Worm (Caenorhabditis elegans) whole organism, late embryonic: ENCODE results near the gene mab-5.

Source experiments
- C38D4.7 ChIP-seq: fragments of 200-800 bp; sonication (Bioruptor generic); optimal IDR thresholded peaks from 2 replicates; lab custom pipeline; 2018; ENCODE audit warnings: mild to moderate bottlenecking, missing genetic modification characterization, moderate library complexity, missing compliant biosample characterization
- F13H6.1 ChIP-seq: sonication (generic microtip); optimal IDR thresholded peaks from 2 replicates; lab custom pipeline; 2016; ENCODE audit warnings: missing genetic modification characterization, missing compliant biosample characterization
- T23F11.4 ChIP-seq: fragments of 200-800 bp; sonication (Bioruptor generic); optimal IDR thresholded peaks from 2 replicates; lab custom pipeline; 2018; ENCODE audit warnings: mild to moderate bottlenecking, missing genetic modification characterization, missing compliant biosample characterization
- ahr-1 ChIP-seq: sonication (generic microtip); optimal IDR thresholded peaks from 2 replicates; lab custom pipeline; 2016; ENCODE audit warnings: missing genetic modification characterization, missing compliant biosample characterization
- ama-1 ChIP-seq: fragments of 150-350 bp; optimal IDR thresholded peaks from 2 replicates; lab custom pipeline; 2014
- ceh-14 ChIP-seq: sonication (generic microtip); optimal IDR thresholded peaks from 2 replicates; lab custom pipeline; 2016; ENCODE audit warnings: missing genotype, missing genetic modification characterization, missing compliant biosample characterization
- ceh-18 ChIP-seq: sonication (generic microtip); optimal IDR thresholded peaks from 2 replicates; lab custom pipeline; 2016; ENCODE audit warnings: missing genetic modification characterization, missing compliant biosample characterization
- ceh-19 ChIP-seq: fragments of 200-800 bp; sonication (Bioruptor generic); optimal IDR thresholded peaks from 2 replicates; lab custom pipeline; 2018; ENCODE audit warnings: mild to moderate bottlenecking, missing genetic modification characterization, missing compliant biosample characterization
- ceh-2 ChIP-seq: sonication (generic microtip); optimal IDR thresholded peaks from 2 replicates; lab custom pipeline; 2016; ENCODE audit warnings: missing genotype, missing genetic modification characterization, missing compliant biosample characterization
- ceh-24 ChIP-seq: sonication (generic microtip); optimal IDR thresholded peaks from 2 replicates; lab custom pipeline; 2016; ENCODE audit warnings: mild to moderate bottlenecking, missing genetic modification characterization, missing compliant biosample characterization
- ceh-34 ChIP-seq: sonication (generic microtip); optimal IDR thresholded peaks from 2 replicates; lab custom pipeline; 2016; ENCODE audit warnings: mild to moderate bottlenecking, missing genetic modification characterization, missing compliant biosample characterization
- ceh-45 ChIP-seq: fragments of 200-800 bp; sonication (Bioruptor generic); IDR thresholded peaks from 2 replicates; pipeline ENCODE4 v1.3.6; 2022; ENCODE audit warnings: missing genetic modification reagents, missing genetic modification characterization, missing compliant biosample characterization
- ceh-6 ChIP-seq: fragments of 200-800 bp; sonication (Bioruptor generic); optimal IDR thresholded peaks from 2 replicates; lab custom pipeline; 2018; ENCODE audit warnings: mild to moderate bottlenecking, missing genetic modification characterization, missing compliant biosample characterization
- ceh-9 ChIP-seq: sonication (generic microtip); optimal IDR thresholded peaks from 2 replicates; lab custom pipeline; 2016; ENCODE audit warnings: mild to moderate bottlenecking, missing genetic modification characterization, inconsistent platforms, missing compliant biosample characterization
- che-1 ChIP-seq: sonication (generic microtip); optimal IDR thresholded peaks from 2 replicates; lab custom pipeline; 2016; ENCODE audit warnings: mild to moderate bottlenecking, missing genetic modification characterization, missing compliant biosample characterization
- dmd-4 ChIP-seq: sonication (generic microtip); optimal IDR thresholded peaks from 2 replicates; lab custom pipeline; 2016; ENCODE audit warnings: borderline replicate concordance, missing genetic modification characterization, missing compliant biosample characterization
- dve-1 ChIP-seq: sonication (generic microtip); optimal IDR thresholded peaks from 2 replicates; lab custom pipeline; 2017; ENCODE audit warnings: antibody characterized with exemption, mild to moderate bottlenecking, missing genetic modification characterization, missing compliant biosample characterization
- elt-4 ChIP-seq: sonication (generic microtip); optimal IDR thresholded peaks from 2 replicates; lab custom pipeline; 2016; ENCODE audit warnings: missing genetic modification characterization, missing compliant biosample characterization
- ets-4 ChIP-seq: sonication (generic microtip); optimal IDR thresholded peaks from 2 replicates; lab custom pipeline; 2016; ENCODE audit warnings: missing genetic modification characterization, missing compliant biosample characterization
- fax-1 ChIP-seq: sonication (generic microtip); optimal IDR thresholded peaks from 2 replicates; lab custom pipeline; 2016; ENCODE audit warnings: missing genotype, missing genetic modification characterization, missing compliant biosample characterization
- fkh-6 ChIP-seq: sonication (generic microtip); optimal IDR thresholded peaks from 2 replicates; lab custom pipeline; 2016; ENCODE audit warnings: missing genetic modification characterization, missing compliant biosample characterization
- gmeb-2 ChIP-seq: sonication (generic microtip); optimal IDR thresholded peaks from 2 replicates; lab custom pipeline; 2016; ENCODE audit warnings: missing genetic modification characterization, inconsistent platforms, missing compliant biosample characterization
- hlh-13 ChIP-seq: fragments of 200-800 bp; sonication (Bioruptor generic); optimal IDR thresholded peaks from 2 replicates; lab custom pipeline; 2018; ENCODE audit warnings: mild to moderate bottlenecking, missing genetic modification characterization, missing compliant biosample characterization
- hlh-30 ChIP-seq: sonication (generic microtip); optimal IDR thresholded peaks from 2 replicates; lab custom pipeline; 2017; ENCODE audit warnings: antibody characterized with exemption, missing genetic modification characterization, missing compliant biosample characterization; ENCODE audit not compliant: insufficient read depth
- hlh-6 ChIP-seq: sonication (generic microtip); optimal IDR thresholded peaks from 2 replicates; lab custom pipeline; 2016; ENCODE audit warnings: missing genotype, missing genetic modification characterization, missing compliant biosample characterization
- hlh-8 ChIP-seq: sonication (generic microtip); optimal IDR thresholded peaks from 2 replicates; lab custom pipeline; 2016; ENCODE audit warnings: missing genotype, missing genetic modification characterization, missing compliant biosample characterization
- lim-6 ChIP-seq: sonication (generic microtip); optimal IDR thresholded peaks from 2 replicates; lab custom pipeline; 2016; ENCODE audit warnings: missing genetic modification characterization, missing compliant biosample characterization
- madf-2 ChIP-seq: sonication (generic microtip); optimal IDR thresholded peaks from 2 replicates; lab custom pipeline; 2017; ENCODE audit warnings: missing genetic modification characterization, missing compliant biosample characterization
- mec-3 ChIP-seq: sonication (generic microtip); optimal IDR thresholded peaks from 2 replicates; lab custom pipeline; 2016; ENCODE audit warnings: borderline replicate concordance, missing genetic modification characterization, missing compliant biosample characterization
- nfya-1 ChIP-seq: sonication (generic microtip); optimal IDR thresholded peaks from 2 replicates; lab custom pipeline; 2017; ENCODE audit warnings: missing genetic modification characterization, mild to moderate bottlenecking, missing compliant biosample characterization, antibody characterized with exemption, moderate library complexity
- pat-9 ChIP-seq: fragments of 200-800 bp; sonication (Bioruptor generic); optimal IDR thresholded peaks from 2 replicates; lab custom pipeline; 2018; ENCODE audit warnings: mild to moderate bottlenecking, missing genetic modification characterization, moderate library complexity, missing compliant biosample characterization
- pax-1 ChIP-seq: fragments of 150-350 bp; optimal IDR thresholded peaks from 2 replicates; lab custom pipeline; 2014; ENCODE audit warnings: missing biosample characterization, missing genetic modification characterization
- pha-2 ChIP-seq: sonication (generic microtip); optimal IDR thresholded peaks from 2 replicates; lab custom pipeline; 2017; ENCODE audit warnings: mild to moderate bottlenecking, missing genetic modification characterization, missing compliant biosample characterization
- pha-4 ChIP-seq: fragments of 150-350 bp; optimal IDR thresholded peaks from 2 replicates; lab custom pipeline; 2018; ENCODE audit warnings: missing biosample characterization, missing genetic modification reagents, missing genetic modification characterization
- pqm-1 ChIP-seq: sonication (generic microtip); optimal IDR thresholded peaks from 2 replicates; lab custom pipeline; 2016; ENCODE audit warnings: missing genetic modification characterization, missing compliant biosample characterization
- pros-1 ChIP-seq: fragments of 150-350 bp; optimal IDR thresholded peaks from 2 replicates; lab custom pipeline; 2014; ENCODE audit warnings: missing biosample characterization, missing genetic modification reagents, missing genetic modification characterization
- rnt-1 ChIP-seq: sonication (generic microtip); optimal IDR thresholded peaks from 2 replicates; lab custom pipeline; 2016; ENCODE audit warnings: missing genetic modification characterization, missing compliant biosample characterization
- sox-2 ChIP-seq: fragments of 200-800 bp; sonication (Bioruptor generic); IDR thresholded peaks from 2 replicates; pipeline ENCODE4 v1.3.6; 2022; ENCODE audit warnings: missing genetic modification reagents, missing genetic modification characterization, missing compliant biosample characterization
- tbx-7 ChIP-seq: sonication (generic microtip); optimal IDR thresholded peaks from 2 replicates; lab custom pipeline; 2016; ENCODE audit warnings: missing genotype, missing genetic modification characterization, missing compliant biosample characterization
- unc-55 ChIP-seq: sonication (generic microtip); optimal IDR thresholded peaks from 2 replicates; lab custom pipeline; 2017; ENCODE audit warnings: missing biosample characterization, missing genetic modification reagents, missing genetic modification characterization
- unc-86 ChIP-seq: sonication (generic microtip); optimal IDR thresholded peaks from 2 replicates; lab custom pipeline; 2016; ENCODE audit warnings: missing genetic modification characterization, missing compliant biosample characterization
- ztf-16 ChIP-seq: sonication (generic microtip); optimal IDR thresholded peaks from 2 replicates; lab custom pipeline; 2017; ENCODE audit warnings: missing genetic modification characterization, missing compliant biosample characterization

Gene mab-5

DNA sequence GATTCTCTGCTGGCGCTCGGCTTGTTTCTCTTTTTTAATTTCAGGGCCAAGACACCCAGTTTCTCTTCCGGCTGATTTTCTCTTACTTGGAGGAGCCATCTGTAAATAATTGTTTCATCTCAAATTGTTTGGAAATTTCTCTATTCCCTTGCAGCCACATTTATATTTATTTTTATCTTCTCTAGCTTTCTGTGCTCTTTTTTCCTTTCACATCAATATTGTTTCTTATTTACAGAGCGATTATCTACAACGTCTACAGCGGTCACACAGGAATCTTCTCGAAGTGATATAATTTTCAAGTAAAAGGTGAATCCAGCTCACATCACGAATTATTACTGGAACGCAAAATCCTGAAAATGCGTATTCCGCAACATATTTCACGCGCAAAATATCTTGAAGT is 10.4 kb downstream of the mab-5 start, which contains the start of the genes ZK686.6 and ZK686.1:
ZK686.6 (minus strand) TSS at position 101 of the 400 bp plus-strand sequence.
ZK686.1 (plus strand) TSS at position 234 of the 400 bp plus-strand sequence.
- no peak for TF ChIP-seq pros-1 (tag; lab: Kevin White, UChicago)
- no peak for TF ChIP-seq rnt-1 (tag; lab: Kevin White, UChicago)
- no peak for TF ChIP-seq hlh-8 (tag; lab: Kevin White, UChicago)
- no peak for TF ChIP-seq tbx-7 (tag; lab: Kevin White, UChicago)
- no peak for TF ChIP-seq F13H6.1 (tag; lab: Kevin White, UChicago)
- TF ChIP-seq elt-4 = no peak
- no peak for TF ChIP-seq hlh-13 (GFP tag; lab: Kevin White, UChicago)
- no peak for TF ChIP-seq nfya-1 (tag; lab: Kevin White, UChicago)
- no peak for TF ChIP-seq lim-6
- TF ChIP-seq ceh-45 (GFP tag; lab: Robert Waterston, UW) = no peak
- no peak for TF ChIP-seq ceh-34 (tag; lab: Kevin White, UChicago)
- no peak for TF ChIP-seq dmd-4 (tag; lab: Kevin White, UChicago)
- no peak for TF ChIP-seq ceh-6
- no peak for TF ChIP-seq hlh-30 (tag; lab: Kevin White, UChicago)
- no peak for TF ChIP-seq ceh-14 (tag; lab: Kevin White, UChicago)

DNA sequence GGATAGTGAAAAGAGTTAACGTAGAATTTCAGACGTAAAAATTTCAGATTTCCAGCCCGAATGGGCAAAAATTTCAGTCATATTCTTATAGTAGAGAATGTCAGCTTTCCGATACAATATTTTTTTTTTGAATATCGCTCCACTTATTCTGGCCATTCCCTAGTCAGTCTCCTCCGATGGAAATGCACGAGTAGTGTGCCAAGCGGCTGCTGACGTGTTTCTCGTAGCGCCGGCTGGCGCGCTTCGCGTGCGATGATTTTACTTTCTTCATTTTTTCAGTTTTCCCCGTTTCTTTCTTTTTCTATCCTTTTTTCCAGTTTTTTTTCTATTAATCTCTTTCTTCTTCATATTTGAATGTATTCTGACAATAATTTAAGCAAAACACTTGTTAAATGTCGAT is 12.3 kb downstream of the mab-5 start:
- TF ChIP-seq nfya-1 (tag; lab: Kevin White, UChicago) = peak; percentile 32
- TF ChIP-seq, all 69 proteins: peak for 1; not testable (repeated sequence) for 68

DNA sequence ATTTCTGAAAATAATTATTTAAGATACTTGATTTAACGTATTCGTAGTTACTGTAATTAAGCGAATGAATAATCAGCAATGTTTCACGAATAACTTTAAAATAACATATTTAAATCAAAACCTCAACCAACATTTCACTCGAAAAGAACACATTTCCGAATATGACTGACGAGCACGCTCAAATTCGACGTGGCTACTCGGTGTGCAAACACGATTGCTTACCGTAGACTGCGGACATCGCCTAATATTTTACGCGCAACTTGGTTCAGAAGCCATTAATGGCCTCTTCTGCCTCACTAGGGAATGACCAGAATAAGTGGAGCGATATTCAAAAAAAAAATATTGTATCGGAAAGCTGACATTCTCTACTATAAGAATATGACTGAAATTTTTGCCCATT is 13.3 kb downstream of the mab-5 start, which contains the start of gene snu-23:
snu-23 (minus strand) TSS at position 156 of the 400 bp plus-strand sequence.
- TF ChIP-seq sox-2 (GFP tag; lab: Robert Waterston, UW) (no peak), dve-1 (tag; lab: Kevin White, UChicago) (no peak), elt-4 (no peak), ahr-1 (tag; lab: Kevin White, UChicago) (no peak), ceh-19 (GFP tag; lab: Kevin White, UChicago) (no peak), ceh-9 (tag; lab: Kevin White, UChicago) (no peak), hlh-8 (tag; lab: Kevin White, UChicago) (no peak), lim-6 (no peak), ceh-2 (no peak), unc-86 (tag; lab: Kevin White, UChicago) (no peak), gmeb-2 (tag; lab: Kevin White, UChicago) (no peak)
- TF ChIP-seq, all 69 proteins: peak for 0

DNA sequence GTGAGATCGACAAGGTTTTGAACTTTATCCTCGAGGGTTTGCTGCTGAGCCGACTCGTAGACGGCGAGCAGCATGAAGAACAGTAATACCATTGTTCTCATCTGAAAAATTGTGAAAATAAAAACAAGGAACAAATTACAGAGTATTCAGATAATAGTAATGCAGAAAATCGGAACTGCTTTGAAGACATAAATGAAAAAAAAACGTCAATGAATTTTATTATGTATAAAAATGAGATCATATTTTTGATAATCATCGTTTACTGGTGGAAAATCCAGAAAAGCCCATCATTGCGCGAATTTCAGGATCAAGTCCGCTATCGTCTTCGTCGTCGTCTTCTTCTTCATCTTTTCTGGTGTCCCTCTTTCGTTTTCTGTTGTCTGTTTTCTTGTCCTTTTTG is 14.3 kb downstream of the mab-5 start, which contains the start of gene ZK686.3:
ZK686.3 (minus strand) TSS at position 101 of the 400 bp plus-strand sequence.
- TF ChIP-seq pha-4 (tag; lab: Kevin White, UChicago) (no peak), fkh-6 (no peak), C38D4.7 (GFP tag; lab: Kevin White, UChicago) (no peak), pat-9 (tag; lab: Kevin White, UChicago) (no peak), T23F11.4 (GFP tag; lab: Kevin White, UChicago) (no peak), elt-4 (no peak), ztf-16 (tag; lab: Kevin White, UChicago) (no peak), ceh-18 (tag; lab: Kevin White, UChicago) (no peak), fax-1 (tag; lab: Kevin White, UChicago) (no peak), unc-55 (GFP tag; lab: Kevin White, UChicago) (no peak), ets-4 (tag; lab: Kevin White, UChicago) (no peak), gmeb-2 (tag; lab: Kevin White, UChicago) (no peak), unc-86 (tag; lab: Kevin White, UChicago) (no peak)

DNA sequence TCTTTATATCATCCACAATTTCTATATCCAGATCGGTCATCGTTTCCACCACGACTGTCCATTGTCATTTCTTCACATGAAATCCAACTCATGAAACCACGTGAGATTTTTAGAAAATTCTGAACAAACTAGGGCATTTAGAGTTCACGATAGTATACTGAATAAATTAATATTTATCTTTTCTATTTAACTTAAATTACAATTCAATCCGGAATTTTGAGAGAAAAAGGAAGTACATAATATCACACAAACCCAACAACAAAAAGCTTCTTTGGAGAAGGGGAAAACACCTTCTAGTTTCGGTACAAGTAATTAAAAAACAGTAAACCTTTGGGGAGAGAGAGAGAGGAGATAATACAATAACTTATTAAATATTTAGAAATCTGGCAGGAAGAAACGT is 15.8 kb downstream of the mab-5 start, which contains the start of gene ZK686.5:
ZK686.5 (minus strand) TSS at position 101 of the 400 bp plus-strand sequence.
- TF ChIP-seq pha-2 (tag; lab: Kevin White, UChicago) (no peak), dve-1 (tag; lab: Kevin White, UChicago) (no peak), hlh-6 (no peak), mec-3 (tag; lab: Kevin White, UChicago) (no peak), sox-2 (GFP tag; lab: Robert Waterston, UW) (no peak), pax-1 (tag; lab: Kevin White, UChicago) (no peak), madf-2 (tag; lab: Kevin White, UChicago) (no peak), ceh-24 (tag; lab: Kevin White, UChicago) (no peak), che-1 (tag; lab: Kevin White, UChicago) (no peak), ets-4 (tag; lab: Kevin White, UChicago) (no peak), tbx-7 (tag; lab: Kevin White, UChicago) (no peak), nfya-1 (tag; lab: Kevin White, UChicago) (no peak), ama-1 (no peak), pha-4 (tag; lab: Kevin White, UChicago) (no peak), pqm-1 (tag; lab: Kevin White, UChicago) (no peak), elt-4 (no peak)
